Worm (Caenorhabditis elegans): ENCODE results near the gene C01G10.18.

DNA sequence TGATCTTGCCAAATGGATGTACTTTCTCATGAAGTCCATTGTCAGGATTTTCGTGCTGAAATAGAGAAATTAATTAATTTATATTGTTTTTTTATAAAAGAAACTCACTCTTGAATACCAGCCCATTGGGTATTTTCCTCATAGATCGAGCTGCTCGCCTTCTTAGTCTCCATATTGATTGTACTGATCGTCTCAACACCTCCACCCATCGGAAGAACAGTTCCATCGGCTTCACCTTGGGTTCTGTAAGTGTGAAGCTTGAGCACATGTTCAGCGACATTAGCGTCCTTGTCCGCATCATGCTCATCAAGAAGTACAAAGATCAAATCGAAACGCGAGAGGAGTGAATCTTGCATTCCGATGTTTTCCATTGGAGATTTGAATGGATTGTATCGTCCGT lies 30.8 kb downstream of the C01G10.18 start:
- TF ChIP-seq ama-1 (optimal IDR thresholded peaks at IDR 0.05) = no peak
- TF ChIP-seq dpl-1 (GFP tag; optimal IDR thresholded peaks at IDR 0.05) = no peak
- no peak for TF ChIP-seq nhr-25 (tag; optimal IDR thresholded peaks at IDR 0.05; ENCODE audit: borderline replicate concordance, insufficient read depth)
- TF ChIP-seq php-3 (GFP tag; IDR thresholded peaks at IDR 0.05) = no peak
- TF ChIP-seq dmd-8 (GFP tag; IDR thresholded peaks at IDR 0.05) = no peak
- TF ChIP-seq nhr-76 (tag; optimal IDR thresholded peaks at IDR 0.05) = no peak
- no peak for TF ChIP-seq zip-11 (GFP tag; IDR thresholded peaks at IDR 0.05)
- TF ChIP-seq lin-15B (tag; optimal IDR thresholded peaks at IDR 0.05) = no peak
- no peak for TF ChIP-seq egl-27 (tag; optimal IDR thresholded peaks at IDR 0.05)
- TF ChIP-seq lin-38 (GFP tag; IDR thresholded peaks at IDR 0.05) = no peak
- TF ChIP-seq nhr-77 (tag; optimal IDR thresholded peaks at IDR 0.05) = no peak

Measured in whole organism, L4 larva.